Worm (Caenorhabditis elegans): ENCODE data around the gene F16F9.3.

F16F9.3 gene

ce11 chrX:8432361-8432760 is 25.1 kb upstream of the F16F9.3 start, which contains the start of gene kin-9:
Gene kin-9, plus strand, starts transcription at chrX:8432661.
- TF ChIP-seq ztf-4 (tag; optimal IDR thresholded peaks at IDR 0.05) (no peak), lin-11 (tag; optimal IDR thresholded peaks at IDR 0.05) (no peak), C34F6.9 (tag; optimal IDR thresholded peaks at IDR 0.05) (no peak), zag-1 (tag; optimal IDR thresholded peaks at IDR 0.05) (no peak), nhr-23 (tag; optimal IDR thresholded peaks at IDR 0.05) (no peak), mab-5 (tag; optimal IDR thresholded peaks at IDR 0.05) (no peak), snpc-4 (tag; optimal IDR thresholded peaks at IDR 0.05) (no peak), unc-39 (tag; optimal IDR thresholded peaks at IDR 0.05) (no peak), nhr-6 (tag; optimal IDR thresholded peaks at IDR 0.05) (no peak), alr-1 (tag; optimal IDR thresholded peaks at IDR 0.05) (no peak), nhr-11 (tag; optimal IDR thresholded peaks at IDR 0.05) (no peak), nhr-21 (tag; optimal IDR thresholded peaks at IDR 0.05) (no peak), R02D3.7 (tag; optimal IDR thresholded peaks at IDR 0.05) (no peak), peb-1 (tag; optimal IDR thresholded peaks at IDR 0.05) (no peak), unc-62 (GFP tag; optimal IDR thresholded peaks at IDR 0.05) (no peak), aly-2 (tag; optimal IDR thresholded peaks at IDR 0.05) (no peak), Y55F3AM.14 (GFP tag; optimal IDR thresholded peaks at IDR 0.05) (no peak), lin-13 (GFP tag; optimal IDR thresholded peaks at IDR 0.05) (no peak), elt-3 (tag; optimal IDR thresholded peaks at IDR 0.05) (no peak), mbf-1 (tag; optimal IDR thresholded peaks at IDR 0.05) (no peak)

DNA sequence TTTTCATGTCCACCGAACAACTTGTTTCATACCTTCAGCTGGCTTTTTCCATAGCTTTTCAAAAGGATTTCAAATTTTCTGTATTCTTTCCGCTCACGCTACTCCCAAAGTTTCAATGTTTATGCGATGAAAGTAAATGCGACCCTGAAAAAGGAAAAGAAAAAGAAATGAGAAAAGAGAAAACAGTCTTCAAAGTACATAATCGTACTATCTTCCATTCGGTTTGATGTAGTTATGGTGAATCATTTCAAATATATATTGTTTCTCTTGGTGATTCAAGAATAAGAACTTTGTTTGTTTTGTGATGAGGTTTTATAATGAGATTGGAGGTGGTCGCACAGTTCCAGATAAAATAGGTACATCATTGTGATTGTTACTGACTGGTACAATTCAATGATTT is 18.7 kb upstream of the F16F9.3 start:
- no peak for TF ChIP-seq nhr-23 (tag; optimal IDR thresholded peaks at IDR 0.05)
- TF ChIP-seq elt-3 (tag; optimal IDR thresholded peaks at IDR 0.05) = no peak
- TF ChIP-seq nhr-11 (tag; optimal IDR thresholded peaks at IDR 0.05) = no peak
- TF ChIP-seq ceh-16 (tag; optimal IDR thresholded peaks at IDR 0.05) = no peak
- TF ChIP-seq nhr-129 (tag; optimal IDR thresholded peaks at IDR 0.05) = no peak
- no peak for TF ChIP-seq zag-1 (tag; optimal IDR thresholded peaks at IDR 0.05)
- peak; percentile 37 for TF ChIP-seq blmp-1 (tag; optimal IDR thresholded peaks at IDR 0.05; ENCODE audit: insufficient read depth)
- TF ChIP-seq C34F6.9 (tag; optimal IDR thresholded peaks at IDR 0.05) = no peak

DNA sequence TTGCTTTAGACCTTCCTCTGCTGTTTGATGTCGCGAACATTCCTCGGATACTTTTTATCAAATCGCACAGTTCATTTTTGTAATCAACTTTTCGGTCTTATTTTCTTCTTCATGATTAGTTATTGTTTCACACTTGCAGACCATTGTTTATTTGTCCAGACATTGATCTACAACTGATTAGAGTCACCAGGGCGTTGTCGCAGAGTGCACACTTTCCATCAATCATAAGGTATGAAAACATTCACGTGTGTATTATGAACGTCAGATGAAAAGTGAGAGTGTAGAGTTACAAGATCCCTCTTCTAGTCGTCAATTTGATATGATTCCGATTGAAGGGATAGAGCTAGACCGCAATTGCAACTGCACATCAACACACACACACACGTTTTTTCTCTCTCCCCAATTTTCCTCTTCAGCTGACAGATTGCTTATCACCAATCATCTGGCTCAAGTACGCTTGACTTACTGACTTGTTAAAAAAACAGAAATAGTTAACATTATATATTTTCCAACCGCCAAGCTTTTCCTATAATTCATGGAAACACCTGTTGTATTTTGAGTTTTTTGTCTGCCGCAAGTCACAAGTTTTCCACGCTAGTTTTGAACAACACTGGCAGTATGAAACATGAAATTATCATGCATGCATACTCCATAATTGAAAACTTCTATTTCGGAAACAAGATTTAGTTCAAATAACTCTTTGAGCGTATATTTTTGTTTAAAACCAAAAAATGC is 17.2 kb upstream of the F16F9.3 start:
- TF ChIP-seq ztf-11 (tag; optimal IDR thresholded peaks at IDR 0.05) (no peak), sma-9 (GFP tag; optimal IDR thresholded peaks at IDR 0.05) (peak; percentile 51), sma-9 (tag; optimal IDR thresholded peaks at IDR 0.05) (no peak), ztf-1 (GFP tag; conservative IDR thresholded peaks at IDR 0.05) (no peak), mab-5 (tag; optimal IDR thresholded peaks at IDR 0.05) (no peak), gmeb-1 (tag; optimal IDR thresholded peaks at IDR 0.05) (no peak), R02D3.7 (tag; optimal IDR thresholded peaks at IDR 0.05) (no peak), alr-1 (tag; optimal IDR thresholded peaks at IDR 0.05) (no peak), F13H6.1 (tag; optimal IDR thresholded peaks at IDR 0.05) (peak; percentile 20), ZK546.5 (tag; optimal IDR thresholded peaks at IDR 0.05) (no peak), elt-1 (tag; optimal IDR thresholded peaks at IDR 0.05) (no peak), nhr-129 (tag; optimal IDR thresholded peaks at IDR 0.05) (peak; percentile 32)

DNA sequence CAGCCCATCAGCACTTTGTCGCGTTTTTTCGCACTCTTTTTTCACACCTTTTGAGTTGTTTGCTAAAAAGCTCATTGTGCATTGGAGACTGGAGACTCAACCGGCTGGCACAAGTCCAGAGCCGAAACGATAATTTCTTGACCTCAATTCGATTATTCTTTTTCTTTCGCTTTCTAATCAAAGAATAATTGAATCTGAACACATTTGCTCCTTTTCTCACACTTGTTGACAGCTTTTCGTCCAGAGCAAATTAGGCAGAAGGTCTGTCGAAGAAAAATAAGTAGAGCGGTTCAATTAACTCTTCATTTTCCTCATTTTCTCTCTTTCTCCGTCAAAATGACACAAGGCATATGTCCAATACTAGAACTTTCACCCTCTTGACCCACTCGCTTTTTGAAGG is 12.5 kb upstream of the F16F9.3 start:
- TF ChIP-seq nhr-23 (tag; optimal IDR thresholded peaks at IDR 0.05) (no peak), lin-13 (GFP tag; optimal IDR thresholded peaks at IDR 0.05) (no peak), fos-1 (tag; optimal IDR thresholded peaks at IDR 0.05) (no peak), nhr-12 (tag; optimal IDR thresholded peaks at IDR 0.05) (no peak), nhr-25 (tag; optimal IDR thresholded peaks at IDR 0.05) (no peak), crh-2 (tag; optimal IDR thresholded peaks at IDR 0.05) (no peak), snpc-4 (tag; optimal IDR thresholded peaks at IDR 0.05) (no peak), elt-1 (tag; optimal IDR thresholded peaks at IDR 0.05) (no peak), nhr-129 (tag; optimal IDR thresholded peaks at IDR 0.05) (no peak), unc-39 (tag; optimal IDR thresholded peaks at IDR 0.05) (no peak), alr-1 (tag; optimal IDR thresholded peaks at IDR 0.05) (no peak), lsy-2 (tag; optimal IDR thresholded peaks at IDR 0.05) (no peak), nhr-6 (tag; optimal IDR thresholded peaks at IDR 0.05) (no peak), blmp-1 (tag; optimal IDR thresholded peaks at IDR 0.05; ENCODE audit: insufficient read depth) (no peak), ztf-4 (tag; optimal IDR thresholded peaks at IDR 0.05) (no peak)

Data from whole organism, L2 larva.